Worm (Caenorhabditis elegans): ENCODE measurements around the gene ccep-135.

- TF ChIP-seq ceh-13 (GFP tag; optimal IDR thresholded peaks at IDR 0.05) (no peak), tbx-37 (GFP tag; conservative IDR thresholded peaks at IDR 0.05) (no peak), ama-1 (optimal IDR thresholded peaks at IDR 0.05) (no peak), sea-1 (GFP tag; conservative IDR thresholded peaks at IDR 0.05) (no peak), flt-1 (GFP tag; IDR thresholded peaks at IDR 0.05) (no peak), B0310.2 (tag; optimal IDR thresholded peaks at IDR 0.05) (no peak), scrt-1 (GFP tag; IDR thresholded peaks at IDR 0.05) (no peak), ets-7 (tag; optimal IDR thresholded peaks at IDR 0.05) (no peak)
Measured at ce11 chrIII:3063565-3063964, 28.1 kb upstream of the ccep-135 start.

All from whole organism, early embryonic.